Worm (Caenorhabditis elegans) whole organism, L4 larva: Measurements from ENCODE around the gene hizr-1.

Source experiments
- ama-1 ChIP-seq: fragments of 150-350 bp; optimal IDR thresholded peaks from 2 replicates; lab custom pipeline; 2014; ENCODE audit warnings: inconsistent platforms, mixed read lengths
- ces-1 ChIP-seq: fragments of 150-350 bp; sonication (generic microtip); optimal IDR thresholded peaks from 4 replicates; lab custom pipeline; 2014; ENCODE audit warnings: missing biosample characterization, missing genetic modification reagents, missing genetic modification characterization
- lim-7 ChIP-seq: fragments of 200-800 bp; sonication (Bioruptor generic); IDR thresholded peaks from 2 replicates; pipeline ENCODE4 v1.3.6; 2022; ENCODE audit warnings: missing genetic modification characterization, missing compliant biosample characterization
- lsy-2 ChIP-seq, 2 experiments: fragments of 150-350 bp in 1 of 2; sonication (generic microtip) in 1 of 2; optimal IDR thresholded peaks; 2 replicates each; lab custom pipeline; 2014 to 2017; ENCODE audit warnings: missing biosample characterization in 2 of 2, missing genetic modification characterization in 2 of 2
- madf-9 ChIP-seq: fragments of 200-800 bp; sonication (Bioruptor generic); conservative IDR thresholded peaks from 2 replicates; pipeline ENCODE4 v1.3.6; 2022; ENCODE audit warnings: missing genetic modification reagents, missing genetic modification characterization, missing compliant biosample characterization
- mdl-1 ChIP-seq, 2 experiments: fragments of 150-350 bp in 1 of 2; sonication (generic microtip) in 1 of 2; optimal IDR thresholded peaks; 2 replicates each; lab custom pipeline; 2014 to 2017; ENCODE audit warnings: missing biosample characterization in 2 of 2, missing genetic modification characterization in 2 of 2
- nhr-25 ChIP-seq: sonication (generic microtip); optimal IDR thresholded peaks from 2 replicates; lab custom pipeline; 2017; ENCODE audit warnings: missing genetic modification characterization, mild to moderate bottlenecking, missing compliant biosample characterization, antibody characterized with exemption, moderate library complexity, borderline replicate concordance; ENCODE audit not compliant: insufficient read depth
- pha-4 ChIP-seq, 2 experiments: fragments of 150-350 bp in 1 of 2; fragments of 200-800 bp in 1 of 2; sonication (Bioruptor generic) in 1 of 2; IDR thresholded peaks in 1 of 2; optimal IDR thresholded peaks in 1 of 2; 2 replicates each; pipeline versions ENCODE4 v1.3.6 to Lab custom; 2014 to 2022; ENCODE audit warnings: missing genetic modification characterization in 2 of 2, missing genetic modification reagents in 2 of 2, missing biosample characterization in 1 of 2, missing compliant biosample characterization in 1 of 2
- pqm-1 ChIP-seq: sonication (generic microtip); optimal IDR thresholded peaks from 2 replicates; lab custom pipeline; 2017; ENCODE audit warnings: missing biosample characterization, missing genetic modification characterization
- skn-1 ChIP-seq: fragments of 150-350 bp; optimal IDR thresholded peaks from 2 replicates; lab custom pipeline; 2014; ENCODE audit warnings: missing biosample characterization, missing genetic modification characterization
- snpc-4 ChIP-seq: fragments of 150-350 bp; optimal IDR thresholded peaks from 2 replicates; lab custom pipeline; 2014; ENCODE audit warnings: missing biosample characterization, missing genetic modification characterization
- tag-97 ChIP-seq: fragments of 200-800 bp; sonication (Bioruptor generic); IDR thresholded peaks from 2 replicates; pipeline ENCODE4 v1.3.6; 2022; ENCODE audit warnings: missing genetic modification characterization, missing compliant biosample characterization
- unc-39 ChIP-seq: sonication (generic microtip); optimal IDR thresholded peaks from 2 replicates; lab custom pipeline; 2017; ENCODE audit warnings: missing biosample characterization, missing genetic modification characterization
- unc-62 ChIP-seq, 3 experiments: fragments of 150-350 bp in 1 of 3; sonication (generic microtip); optimal IDR thresholded peaks in 2 of 3; peaks in 1 of 3; 1 replicate in 1 of 3; 2 replicates in 2 of 3; lab custom pipeline; 2014 to 2017; ENCODE audit warnings: missing biosample characterization in 3 of 3, missing genetic modification characterization in 3 of 3, missing genetic modification reagents in 3 of 3, missing genotype in 1 of 3

ce11 chrX:11328710-11329109 is 10.6 kb downstream of the hizr-1 start:
- TF ChIP-seq tag-97 (GFP tag; lab: Robert Waterston, UW) (no peak), snpc-4 (tag; lab: Kevin White, UChicago) (no peak), lim-7 (GFP tag; lab: Robert Waterston, UW) (no peak), lsy-2 (tag; optimal IDR thresholded peaks at IDR 0.05; lab: Kevin White, UChicago) (no peak), madf-9 (GFP tag; lab: Robert Waterston, UW) (no peak), ama-1 (lab: Kevin White, UChicago) (no peak), mdl-1 (tag; optimal IDR thresholded peaks at IDR 0.05; lab: Kevin White, UChicago) (no peak), unc-62 (GFP tag; optimal IDR thresholded peaks at IDR 0.05 in 1 of 2; lab: Kevin White, UChicago) (no peak), unc-62 (tag; optimal IDR thresholded peaks at IDR 0.05; lab: Kevin White, UChicago) (no peak), skn-1 (no peak), ces-1 (GFP tag; lab: Kevin White, UChicago) (no peak), nhr-25 (no peak), unc-39 (tag; lab: Kevin White, UChicago) (no peak), pqm-1 (tag; lab: Kevin White, UChicago) (no peak), pha-4 (GFP tag; IDR thresholded peaks at IDR 0.05; lab: Robert Waterston, UW) (no peak), pha-4 (tag; optimal IDR thresholded peaks at IDR 0.05; lab: Kevin White, UChicago) (no peak)
